Worm (Caenorhabditis elegans): ENCODE data around the gene ddr-1.

The ddr-1 gene

DNA sequence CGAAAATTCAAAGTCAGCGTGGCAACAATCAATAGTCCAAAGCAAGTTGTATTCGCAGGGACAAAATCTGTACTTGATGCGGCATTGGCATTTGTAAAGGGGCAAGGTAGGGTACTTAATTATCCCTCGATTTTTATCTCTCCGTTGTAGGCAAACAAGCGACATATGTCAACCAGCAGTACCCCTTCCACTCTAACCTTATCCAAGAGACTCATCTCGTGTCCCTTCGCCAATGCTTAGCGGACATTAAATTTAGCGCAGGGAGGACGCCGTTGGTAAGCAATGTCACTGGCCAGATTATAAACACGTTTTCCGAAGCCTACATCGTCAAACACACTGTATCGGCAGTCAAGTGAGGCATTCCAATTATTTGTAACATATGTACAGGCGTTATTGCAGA, 31.7 kb upstream of the ddr-1 start (continued):
- TF ChIP-seq nhr-21 (tag; optimal IDR thresholded peaks at IDR 0.05), result peak; percentile 99
- TF ChIP-seq sem-4 (tag; optimal IDR thresholded peaks at IDR 0.05), result peak; percentile 98
- no peak for TF ChIP-seq snpc-4 (tag; optimal IDR thresholded peaks at IDR 0.05)
- peak; percentile 99 for TF ChIP-seq F13H6.1 (tag; optimal IDR thresholded peaks at IDR 0.05)
- TF ChIP-seq lin-39 (tag; optimal IDR thresholded peaks at IDR 0.05), result peak; percentile 95
- peak; percentile 96 for TF ChIP-seq zag-1 (tag; optimal IDR thresholded peaks at IDR 0.05)
- TF ChIP-seq dmd-4 (tag; optimal IDR thresholded peaks at IDR 0.05), result peak; percentile 73
- peak; percentile 66 for TF ChIP-seq skn-1 (tag; optimal IDR thresholded peaks at IDR 0.05)
- TF ChIP-seq peb-1 (tag; optimal IDR thresholded peaks at IDR 0.05), result peak; percentile 82
- peak; percentile 97 for TF ChIP-seq sma-9 (GFP tag; optimal IDR thresholded peaks at IDR 0.05)
- no peak for TF ChIP-seq sma-9 (tag; optimal IDR thresholded peaks at IDR 0.05)
- TF ChIP-seq ceh-82 (tag; optimal IDR thresholded peaks at IDR 0.05), result peak; percentile 94
- peak; percentile 93 for TF ChIP-seq unc-39 (tag; optimal IDR thresholded peaks at IDR 0.05)
- peak; percentile 68 for TF ChIP-seq mbf-1 (tag; optimal IDR thresholded peaks at IDR 0.05)
- peak; percentile 76 for TF ChIP-seq nhr-11 (tag; optimal IDR thresholded peaks at IDR 0.05)
- TF ChIP-seq sma-3 (GFP tag; optimal IDR thresholded peaks at IDR 0.05), result peak; percentile 99

DNA sequence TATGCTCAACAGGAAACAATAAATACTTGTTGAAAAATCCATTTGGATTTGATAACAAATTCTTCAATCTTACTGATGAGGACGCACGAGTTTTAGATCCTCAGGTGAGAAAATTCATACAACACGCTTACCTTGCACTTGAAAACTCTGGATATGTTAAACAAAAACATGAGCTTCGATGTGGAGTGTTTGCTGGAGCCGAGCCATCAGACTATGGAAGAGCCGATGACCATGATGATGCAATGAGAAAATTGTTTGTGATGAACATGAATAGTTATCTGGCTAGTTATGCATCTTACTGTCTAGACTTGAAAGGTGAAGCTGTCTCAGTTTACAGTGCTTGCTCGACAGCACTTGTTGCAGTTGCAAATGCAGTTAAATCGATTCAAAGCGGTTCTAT, 27.1 kb upstream of the ddr-1 start:
- TF ChIP-seq nhr-237 (tag; optimal IDR thresholded peaks at IDR 0.05) (no peak), F13H6.1 (tag; optimal IDR thresholded peaks at IDR 0.05) (no peak), crh-2 (tag; optimal IDR thresholded peaks at IDR 0.05) (no peak), lin-13 (GFP tag; optimal IDR thresholded peaks at IDR 0.05) (no peak), lin-11 (tag; optimal IDR thresholded peaks at IDR 0.05) (no peak), mbf-1 (tag; optimal IDR thresholded peaks at IDR 0.05) (no peak), gmeb-1 (tag; optimal IDR thresholded peaks at IDR 0.05) (no peak), sma-3 (GFP tag; optimal IDR thresholded peaks at IDR 0.05) (no peak), zag-1 (tag; optimal IDR thresholded peaks at IDR 0.05) (no peak), alr-1 (tag; optimal IDR thresholded peaks at IDR 0.05) (no peak), nhr-11 (tag; optimal IDR thresholded peaks at IDR 0.05) (no peak), unc-55 (GFP tag; optimal IDR thresholded peaks at IDR 0.05) (no peak), ceh-82 (tag; optimal IDR thresholded peaks at IDR 0.05) (no peak)

ce11 chrX:5444863-5445262, 16.2 kb upstream of the ddr-1 start, which contains the start of gene itm-2:
TSS of gene itm-2 (plus strand) at chrX:5445163.
- no peak for TF ChIP-seq nhr-10 (tag; optimal IDR thresholded peaks at IDR 0.05)
- no peak for TF ChIP-seq ceh-16 (tag; optimal IDR thresholded peaks at IDR 0.05)
- TF ChIP-seq nhr-77 (tag; optimal IDR thresholded peaks at IDR 0.05), result no peak

- TF ChIP-seq sem-4 (tag; optimal IDR thresholded peaks at IDR 0.05) (no peak), nhr-6 (tag; optimal IDR thresholded peaks at IDR 0.05) (no peak), unc-62 (GFP tag; optimal IDR thresholded peaks at IDR 0.05) (no peak), ama-1 (optimal IDR thresholded peaks at IDR 0.05) (no peak), sma-3 (GFP tag; optimal IDR thresholded peaks at IDR 0.05) (no peak), F13H6.1 (tag; optimal IDR thresholded peaks at IDR 0.05) (no peak)
Observed at ce11 chrX:5447381-5447780, 13.6 kb upstream of the ddr-1 start.

ce11 chrX:5447941-5448340, 13.1 kb upstream of the ddr-1 start, which contains the start of gene C25F6.8:
TSS of gene C25F6.8 (plus strand) at chrX:5448241.
- TF ChIP-seq lin-11 (tag; optimal IDR thresholded peaks at IDR 0.05) (no peak), nhr-77 (tag; optimal IDR thresholded peaks at IDR 0.05) (no peak), ZK546.5 (tag; optimal IDR thresholded peaks at IDR 0.05) (no peak), sma-3 (GFP tag; optimal IDR thresholded peaks at IDR 0.05) (no peak)

DNA sequence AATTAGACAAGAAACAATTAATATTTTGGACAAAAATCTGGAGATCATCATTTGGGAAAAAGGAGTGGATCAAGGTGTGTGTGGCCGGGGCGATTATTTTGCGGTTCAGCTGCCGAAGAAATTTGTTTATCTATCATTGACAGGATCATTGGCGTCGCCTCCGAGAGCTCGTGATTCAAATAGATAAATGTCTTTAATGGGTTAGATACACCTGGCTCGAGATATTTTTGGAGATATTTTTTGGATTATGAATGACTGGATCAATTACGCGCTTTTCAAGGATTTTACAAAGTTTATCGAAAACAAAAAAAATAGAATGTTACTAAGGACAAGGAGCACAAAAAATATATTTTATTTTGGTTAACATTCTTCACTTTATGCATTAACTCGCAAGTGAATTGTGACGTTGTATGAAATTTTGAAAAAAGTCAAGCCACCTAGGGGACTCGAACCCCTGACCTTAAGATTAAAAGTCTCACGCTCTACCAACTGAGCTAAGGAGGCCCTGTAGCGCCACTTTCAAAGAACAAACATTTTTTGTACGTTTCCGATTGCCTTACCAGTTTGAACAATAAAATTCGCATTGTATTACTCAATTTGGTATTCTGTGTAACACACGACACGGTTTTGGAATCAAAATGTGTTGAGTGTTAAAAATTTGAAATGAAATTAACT, 10.1 kb upstream of the ddr-1 start, which contains the start of gene C25F6.6:
TSS of gene C25F6.6 (minus strand) at position 51 of the 675 bp plus-strand sequence.
- TF ChIP-seq alr-1 (tag; optimal IDR thresholded peaks at IDR 0.05), result no peak
- no peak for TF ChIP-seq F13H6.1 (tag; optimal IDR thresholded peaks at IDR 0.05)
- TF ChIP-seq sma-3 (GFP tag; optimal IDR thresholded peaks at IDR 0.05), result peak; percentile 48
- TF ChIP-seq fos-1 (tag; optimal IDR thresholded peaks at IDR 0.05), result peak; percentile 50
- TF ChIP-seq unc-55 (GFP tag; optimal IDR thresholded peaks at IDR 0.05), result no peak
- peak; percentile 8 for TF ChIP-seq nhr-129 (tag; optimal IDR thresholded peaks at IDR 0.05)
- TF ChIP-seq sma-9 (GFP tag; optimal IDR thresholded peaks at IDR 0.05), result peak; percentile 25
- TF ChIP-seq sma-9 (tag; optimal IDR thresholded peaks at IDR 0.05), result no peak
- peak; percentile 23 for TF ChIP-seq crh-2 (tag; optimal IDR thresholded peaks at IDR 0.05)

Measured in whole organism, L2 larva.